Worm (Caenorhabditis elegans) whole organism, early embryonic: Measurements from ENCODE around the gene cku-80.

ENCODE experiments used
- ama-1 ChIP-seq: fragments of 150-350 bp; optimal IDR thresholded peaks from 2 replicates; lab custom pipeline; 2014
- tra-4 ChIP-seq: sonication (generic microtip); optimal IDR thresholded peaks from 2 replicates; lab custom pipeline; 2017; ENCODE audit warnings: missing genetic modification characterization, missing compliant biosample characterization

DNA sequence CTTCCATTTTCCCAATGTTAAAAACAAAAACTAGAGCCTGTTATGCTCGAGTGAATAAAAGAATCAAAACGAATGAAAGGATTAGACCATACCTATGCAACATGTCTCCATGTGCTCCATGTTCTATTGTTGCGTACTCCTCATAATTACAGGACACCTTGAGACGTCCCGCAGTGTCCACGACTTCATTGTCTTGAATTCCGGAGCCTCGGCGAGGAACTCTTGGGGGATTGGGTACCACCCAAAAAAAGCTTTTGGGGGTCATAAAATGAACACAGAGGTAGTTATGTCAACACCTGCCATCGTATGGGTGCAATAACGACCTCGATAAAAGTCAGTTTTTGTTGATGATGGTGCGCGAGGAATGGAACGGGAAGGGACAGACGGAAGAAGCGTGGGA lies 35.3 kb downstream of the cku-80 start:
- TF ChIP-seq tra-4 (no peak), ama-1 (lab: Kevin White, UChicago) (no peak)
